Worm (Caenorhabditis elegans) whole organism, L2 larva: Measurements from ENCODE around the gene lin-29.

Experiments
- ZK546.5 ChIP-seq: sonication (generic microtip); optimal IDR thresholded peaks from 2 replicates; lab custom pipeline; 2017; ENCODE audit warnings: missing biosample characterization, missing genetic modification characterization
- aly-2 ChIP-seq: fragments of 150-350 bp; optimal IDR thresholded peaks from 2 replicates; lab custom pipeline; 2014; ENCODE audit warnings: missing biosample characterization, missing genetic modification characterization
- ama-1 ChIP-seq: fragments of 150-350 bp; optimal IDR thresholded peaks from 2 replicates; lab custom pipeline; 2018; ENCODE audit warnings: inconsistent platforms
- nhr-10 ChIP-seq: sonication (generic microtip); optimal IDR thresholded peaks from 2 replicates; lab custom pipeline; 2017; ENCODE audit warnings: missing biosample characterization, missing genetic modification characterization
- skn-1 ChIP-seq: sonication (generic microtip); optimal IDR thresholded peaks from 2 replicates; lab custom pipeline; 2017; ENCODE audit warnings: missing biosample characterization, missing genetic modification characterization
- unc-55 ChIP-seq: fragments of 150-350 bp; sonication (generic microtip); optimal IDR thresholded peaks from 3 replicates; lab custom pipeline; 2014; ENCODE audit warnings: missing biosample characterization, missing genetic modification reagents, missing genetic modification characterization
- zag-1 ChIP-seq: fragments of 150-350 bp; optimal IDR thresholded peaks from 2 replicates; lab custom pipeline; 2014; ENCODE audit warnings: missing biosample characterization, missing genetic modification characterization
- ztf-1 ChIP-seq: fragments of 200-800 bp; sonication (Bioruptor generic); conservative IDR thresholded peaks from 2 replicates; pipeline ENCODE4 v1.3.6; 2022; ENCODE audit warnings: missing genetic modification characterization, missing compliant biosample characterization
- ztf-11 ChIP-seq: sonication (generic microtip); optimal IDR thresholded peaks from 2 replicates; lab custom pipeline; 2017; ENCODE audit warnings: missing biosample characterization, missing genetic modification characterization

DNA sequence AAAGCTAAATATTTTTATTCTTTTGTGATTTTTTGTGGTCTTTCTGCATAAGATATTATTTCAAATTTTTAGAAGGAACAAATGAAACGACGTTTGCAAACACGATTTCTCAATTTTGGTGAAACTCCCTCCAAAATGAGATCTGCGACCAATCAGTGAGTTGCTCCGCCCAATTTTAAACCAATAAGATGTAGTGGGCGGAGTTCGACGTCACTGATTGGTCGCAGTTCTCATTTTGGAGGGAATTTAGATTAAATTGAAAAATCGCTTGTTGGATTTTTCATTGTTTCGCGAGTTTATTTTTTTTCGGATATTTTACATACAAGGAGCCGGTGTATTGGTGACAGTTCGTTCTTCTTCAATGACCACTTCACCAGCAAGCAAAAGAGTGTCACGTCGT is 24.6 kb downstream of the lin-29 start:
- TF ChIP-seq ztf-11 (tag; lab: Kevin White, UChicago) = no peak
- no peak for TF ChIP-seq ztf-1
- no peak for TF ChIP-seq ZK546.5 (tag; lab: Kevin White, UChicago)
- no peak for TF ChIP-seq ama-1 (lab: Kevin White, UChicago)
- TF ChIP-seq unc-55 (GFP tag; lab: Kevin White, UChicago) = no peak
- TF ChIP-seq nhr-10 (tag; lab: Kevin White, UChicago) = no peak
- TF ChIP-seq zag-1 (tag; lab: Kevin White, UChicago) = no peak
- TF ChIP-seq skn-1 (tag; lab: Kevin White, UChicago) = no peak
- TF ChIP-seq aly-2 = no peak
